Worm (Caenorhabditis elegans): ENCODE measurements around the gene Y51A2B.2.

DNA sequence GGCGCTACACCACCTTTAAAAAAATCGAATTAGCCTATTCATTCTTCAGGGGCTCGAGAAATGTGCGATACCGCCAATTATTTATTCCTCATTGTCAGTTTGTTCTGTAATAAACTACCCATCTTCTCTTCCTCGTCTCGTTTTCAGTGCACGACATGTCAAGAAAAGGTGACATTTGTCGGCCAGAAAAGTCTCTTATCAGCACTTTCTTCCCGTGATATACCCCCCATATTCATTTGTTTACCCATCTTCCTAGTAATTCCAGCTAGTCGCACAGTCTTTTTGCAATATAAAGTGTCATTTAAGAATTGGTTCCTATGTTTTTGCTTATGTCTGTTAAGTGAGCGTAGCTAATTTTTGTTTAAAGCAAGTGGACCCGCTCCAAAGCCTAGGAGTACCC lies 49.8 kb upstream of the Y51A2B.2 start:
- no peak for TF ChIP-seq dao-5 (tag; optimal IDR thresholded peaks at IDR 0.05)
- no peak for TF ChIP-seq him-1 (tag; optimal IDR thresholded peaks at IDR 0.05)
